Worm (Caenorhabditis elegans): Measurements from ENCODE around the gene F55B11.5.
"Not testable (repeated sequence)": the region's sequence is repeated elsewhere in the genome, so short reads cannot be mapped to it uniquely, and the experiment has no call there.

DNA sequence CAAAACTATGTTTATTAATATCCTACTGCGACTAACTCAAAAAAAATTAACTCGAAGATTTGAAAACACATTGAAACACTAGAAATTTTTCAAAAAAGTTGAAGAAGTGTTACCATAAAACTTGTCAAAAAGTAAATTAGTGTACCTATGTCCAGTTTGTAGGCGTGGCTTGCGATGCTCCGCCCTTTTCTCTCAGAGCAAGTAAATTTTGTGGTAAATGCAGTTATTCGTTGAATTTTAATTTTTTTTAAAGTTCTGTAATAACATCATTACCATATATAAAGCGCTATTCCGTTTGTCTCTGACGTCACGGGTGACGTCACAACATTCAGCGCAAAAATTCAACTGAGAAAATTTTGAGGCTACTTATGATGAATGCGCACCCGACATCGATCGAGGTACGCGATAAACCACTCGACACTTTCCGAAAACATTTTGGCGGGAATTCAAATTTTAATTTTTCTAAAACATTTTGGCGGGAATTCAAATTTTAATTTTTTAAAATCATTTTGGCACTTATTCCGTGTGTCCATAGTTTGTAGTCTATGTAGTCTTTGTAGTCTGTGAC lies 33.3 kb downstream of the F55B11.5 start:
- not testable (repeated sequence) for TF ChIP-seq elt-3 (tag; optimal IDR thresholded peaks at IDR 0.05); lsy-2 (tag; optimal IDR thresholded peaks at IDR 0.05); sptf-1 (tag; optimal IDR thresholded peaks at IDR 0.05); bed-3 (GFP tag; optimal IDR thresholded peaks at IDR 0.05); ztf-11 (tag; optimal IDR thresholded peaks at IDR 0.05)
